Fruit fly (Drosophila melanogaster): Measurements from ENCODE around the gene CG34277.

Gene CG34277

DNA sequence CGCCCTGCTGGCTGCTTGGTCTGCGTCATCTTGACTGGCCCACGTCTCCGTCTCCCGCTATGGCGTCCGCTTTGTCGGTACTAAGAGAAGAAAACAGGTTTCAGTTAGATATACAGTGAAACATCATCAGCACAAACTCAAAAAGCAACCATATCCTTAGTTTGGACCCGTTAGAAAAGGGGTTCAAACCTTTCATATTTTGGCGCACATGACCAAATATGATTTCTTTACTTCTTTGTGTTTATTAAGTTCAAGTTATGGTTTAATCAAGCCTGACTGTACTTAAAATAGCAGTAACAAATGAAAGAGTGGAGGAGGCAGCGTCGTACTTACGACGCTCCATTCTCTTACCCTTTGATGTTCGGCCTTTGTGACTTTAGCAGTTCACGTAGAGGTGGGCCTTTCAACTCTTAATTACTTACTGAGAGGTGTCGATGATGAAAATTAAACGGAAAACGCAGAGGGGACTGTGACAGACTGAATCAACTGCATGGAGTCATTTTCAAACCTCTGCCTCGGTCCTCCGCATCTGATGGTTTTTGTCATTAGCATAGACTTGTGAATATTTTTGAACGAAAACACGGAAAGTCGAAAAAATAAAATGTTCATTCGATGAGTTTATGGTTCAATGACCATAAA lies 7.5 kb upstream of the CG34277 start (continued):
- TF ChIP-seq MTF-1 (GFP tag; optimal IDR thresholded peaks at IDR 0.05; ENCODE audit: borderline replicate concordance) (peak; percentile 68), tgo (GFP tag; IDR thresholded peaks at IDR 0.05) (peak; percentile 81), slbo (GFP tag; IDR thresholded peaks at IDR 0.05) (peak; percentile 92), CG14014 (GFP tag; IDR thresholded peaks at IDR 0.05) (peak; percentile 88), CG1603 (tag; optimal IDR thresholded peaks at IDR 0.05) (peak; percentile 86), lbe (GFP tag; optimal IDR thresholded peaks at IDR 0.05) (peak; percentile 94), CG11093 (GFP tag; IDR thresholded peaks at IDR 0.05) (peak; percentile 82), Ets97D (GFP tag; optimal IDR thresholded peaks at IDR 0.05) (peak; percentile 43), CG17568 (GFP tag; optimal IDR thresholded peaks at IDR 0.05) (no peak), Dek (tag; optimal IDR thresholded peaks at IDR 0.05) (peak; percentile 79), Dip2 (GFP tag; IDR thresholded peaks at IDR 0.05) (peak; percentile 25; the same call in 1 of the 2 replicates), stc (GFP tag; IDR thresholded peaks at IDR 0.05) (peak; percentile 88), CG15514 (GFP tag; optimal IDR thresholded peaks at IDR 0.05) (peak; percentile 67), CG10274 (GFP tag; optimal IDR thresholded peaks at IDR 0.05) (peak; percentile 29), Hr39 (optimal IDR thresholded peaks at IDR 0.05) (no peak), gce (GFP tag; IDR thresholded peaks at IDR 0.05) (peak; percentile 81; the same call in 2 of the 3 replicates), peb (GFP tag; IDR thresholded peaks at IDR 0.05) (no peak), gt (GFP tag; IDR thresholded peaks at IDR 0.05) (peak; percentile 40; the same call in 1 of the 2 replicates), wek (GFP tag; optimal IDR thresholded peaks at IDR 0.05) (peak; percentile 28), phol (tag; optimal IDR thresholded peaks at IDR 0.05) (peak; percentile 76), CG9817 (tag; optimal IDR thresholded peaks at IDR 0.05) (peak; percentile 70), CG2116 (GFP tag; optimal IDR thresholded peaks at IDR 0.05) (peak; percentile 4), crol (GFP tag; IDR thresholded peaks at IDR 0.05) (no peak), Ptx1 (GFP tag; IDR thresholded peaks at IDR 0.05) (peak; percentile 90), CG6854 (GFP tag; optimal IDR thresholded peaks at IDR 0.05) (peak; percentile 59), CG11247 (GFP tag; IDR thresholded peaks at IDR 0.05) (peak; percentile 79), nau (GFP tag; optimal IDR thresholded peaks at IDR 0.05) (peak; percentile 78), Atf-2 (GFP tag; optimal IDR thresholded peaks at IDR 0.05) (peak; percentile 59), Mes4 (GFP tag; optimal IDR thresholded peaks at IDR 0.05) (peak; percentile 38), sob (GFP tag; IDR thresholded peaks at IDR 0.05) (peak; percentile 90), eyg (GFP tag; optimal IDR thresholded peaks at IDR 0.05) (peak; percentile 48), Hey (tag; optimal IDR thresholded peaks at IDR 0.05) (no peak), so (GFP tag; IDR thresholded peaks at IDR 0.05) (peak; percentile 87; the same call in 2 of the 3 replicates), ac (GFP tag; optimal IDR thresholded peaks at IDR 0.05) (no peak), Fer2 (tag; optimal IDR thresholded peaks at IDR 0.05) (peak; percentile 39), CG15073 (GFP tag; optimal IDR thresholded peaks at IDR 0.05) (peak; percentile 11), CG7963 (GFP tag; IDR thresholded peaks at IDR 0.05; ENCODE audit: partially characterized antibody) (no peak), knrl (GFP tag; IDR thresholded peaks at IDR 0.05; ENCODE audit: partially characterized antibody) (no peak), h (optimal IDR thresholded peaks at IDR 0.05) (no peak), CG17385 (GFP tag; optimal IDR thresholded peaks at IDR 0.05) (peak; percentile 74), ash1 (GFP tag; optimal IDR thresholded peaks at IDR 0.05) (peak; percentile 46), CG16813 (GFP tag; IDR thresholded peaks at IDR 0.05; ENCODE audit: partially characterized antibody) (no peak), bigmax (GFP tag; optimal IDR thresholded peaks at IDR 0.05) (no peak), CG11456 (GFP tag; IDR thresholded peaks at IDR 0.05) (peak; percentile 90), NC2α (GFP tag; optimal IDR thresholded peaks at IDR 0.05) (peak; percentile 50), CG6791 (GFP tag; IDR thresholded peaks at IDR 0.05; ENCODE audit: partially characterized antibody) (no peak), PHDP (tag; optimal IDR thresholded peaks at IDR 0.05) (peak; percentile 79), Rx (GFP tag; IDR thresholded peaks at IDR 0.05) (peak; percentile 68; the same call in 1 of the 2 replicates), eve (GFP tag; optimal IDR thresholded peaks at IDR 0.05) (no peak), CG4617 (GFP tag; optimal IDR thresholded peaks at IDR 0.05; ENCODE audit: borderline replicate concordance) (peak; percentile 37)
